Worm (Caenorhabditis elegans) whole organism, L4/young adult: ENCODE results near the gene C02D5.2.

Source experiments
- W03F9.2 ChIP-seq: fragments of 150-350 bp; optimal IDR thresholded peaks from 2 replicates; lab custom pipeline; 2014; ENCODE audit warnings: missing biosample characterization, missing genetic modification characterization
- dao-5 ChIP-seq: sonication (generic microtip); optimal IDR thresholded peaks from 2 replicates; lab custom pipeline; 2016; ENCODE audit warnings: missing genotype, missing genetic modification characterization, moderate library complexity, missing compliant biosample characterization
- him-1 ChIP-seq: sonication (generic microtip); optimal IDR thresholded peaks from 2 replicates; lab custom pipeline; 2016; ENCODE audit warnings: missing genotype, missing genetic modification reagents, missing genetic modification characterization, missing compliant biosample characterization

C02D5.2 gene

ce11 chrIII:8534647-8535181 lies 22.4 kb upstream of the C02D5.2 start, which contains the start of gene trp-1:
trp-1 (plus strand) TSS chrIII:8535131.
- TF ChIP-seq dao-5 (tag; lab: Kevin White, UChicago) (no peak), W03F9.2 (tag; lab: Kevin White, UChicago) (no peak), him-1 (tag; lab: Kevin White, UChicago) (no peak)

- TF ChIP-seq W03F9.2 (tag; lab: Kevin White, UChicago) (no peak), him-1 (tag; lab: Kevin White, UChicago) (no peak), dao-5 (tag; lab: Kevin White, UChicago) (no peak)
These were observed 21.7 kb upstream of the C02D5.2 start for ce11 chrIII:8535445-8535844.

ce11 chrIII:8545515-8545914 lies 11.6 kb upstream of the C02D5.2 start, which contains the start of gene ZC21.6:
ZC21.6 (minus strand) TSS chrIII:8545615.
- TF ChIP-seq dao-5 (tag; lab: Kevin White, UChicago), result no peak
- no peak for TF ChIP-seq W03F9.2 (tag; lab: Kevin White, UChicago)
- no peak for TF ChIP-seq him-1 (tag; lab: Kevin White, UChicago)

- no peak for TF ChIP-seq W03F9.2 (tag; lab: Kevin White, UChicago)
- TF ChIP-seq him-1 (tag; lab: Kevin White, UChicago), result no peak
- no peak for TF ChIP-seq dao-5 (tag; lab: Kevin White, UChicago)
These were observed 5.4 kb upstream of the C02D5.2 start for ce11 chrIII:8551705-8552104.

- TF ChIP-seq W03F9.2 (tag; lab: Kevin White, UChicago), result no peak
These were observed 5.0 kb upstream of the C02D5.2 start, which contains the start of gene C02D5.4 for ce11 chrIII:8552125-8552524. C02D5.4 (plus strand) TSS chrIII:8552165.

ce11 chrIII:8554472-8554871 lies 2.7 kb upstream of the C02D5.2 start, which contains the start of gene gsto-2:
gsto-2 (plus strand) TSS chrIII:8554772.
- TF ChIP-seq W03F9.2 (tag; lab: Kevin White, UChicago), result no peak
- TF ChIP-seq dao-5 (tag; lab: Kevin White, UChicago), result no peak

- TF ChIP-seq him-1 (tag; lab: Kevin White, UChicago) (no peak), W03F9.2 (tag; lab: Kevin White, UChicago) (no peak), dao-5 (tag; lab: Kevin White, UChicago) (no peak)
These were observed 1.5 kb upstream of the C02D5.2 start for ce11 chrIII:8555682-8556081.

- TF ChIP-seq dao-5 (tag; lab: Kevin White, UChicago) (no peak), W03F9.2 (tag; lab: Kevin White, UChicago) (no peak), him-1 (tag; lab: Kevin White, UChicago) (no peak)
These were observed 3.3 kb downstream of the C02D5.2 start for ce11 chrIII:8560398-8560797.

- no peak for TF ChIP-seq W03F9.2 (tag; lab: Kevin White, UChicago)
These were observed 3.7 kb downstream of the C02D5.2 start, which contains the start of gene acdh-6 for ce11 chrIII:8560836-8561235. acdh-6 (plus strand) TSS chrIII:8561136.

ce11 chrIII:8564372-8564771 lies 7.2 kb downstream of the C02D5.2 start:
- TF ChIP-seq W03F9.2 (tag; lab: Kevin White, UChicago), result no peak
- TF ChIP-seq dao-5 (tag; lab: Kevin White, UChicago), result no peak
- TF ChIP-seq him-1 (tag; lab: Kevin White, UChicago), result no peak

ce11 chrIII:8570289-8570688 lies 13.2 kb downstream of the C02D5.2 start:
- TF ChIP-seq dao-5 (tag; lab: Kevin White, UChicago) (no peak), him-1 (tag; lab: Kevin White, UChicago) (no peak), W03F9.2 (tag; lab: Kevin White, UChicago) (no peak)

ce11 chrIII:8571845-8572244 lies 14.7 kb downstream of the C02D5.2 start:
- TF ChIP-seq W03F9.2 (tag; lab: Kevin White, UChicago) (no peak), dao-5 (tag; lab: Kevin White, UChicago) (no peak), him-1 (tag; lab: Kevin White, UChicago) (no peak)

ce11 chrIII:8573301-8573700 lies 16.2 kb downstream of the C02D5.2 start:
- TF ChIP-seq dao-5 (tag; lab: Kevin White, UChicago) (no peak), W03F9.2 (tag; lab: Kevin White, UChicago) (no peak), him-1 (tag; lab: Kevin White, UChicago) (no peak)

- TF ChIP-seq dao-5 (tag; lab: Kevin White, UChicago), result no peak
- TF ChIP-seq W03F9.2 (tag; lab: Kevin White, UChicago), result no peak
- no peak for TF ChIP-seq him-1 (tag; lab: Kevin White, UChicago)
These were observed 16.7 kb downstream of the C02D5.2 start for ce11 chrIII:8573869-8574268.
